Fruit fly (Drosophila melanogaster): ENCODE results near the gene Ir8a.

Gene Ir8a

DNA sequence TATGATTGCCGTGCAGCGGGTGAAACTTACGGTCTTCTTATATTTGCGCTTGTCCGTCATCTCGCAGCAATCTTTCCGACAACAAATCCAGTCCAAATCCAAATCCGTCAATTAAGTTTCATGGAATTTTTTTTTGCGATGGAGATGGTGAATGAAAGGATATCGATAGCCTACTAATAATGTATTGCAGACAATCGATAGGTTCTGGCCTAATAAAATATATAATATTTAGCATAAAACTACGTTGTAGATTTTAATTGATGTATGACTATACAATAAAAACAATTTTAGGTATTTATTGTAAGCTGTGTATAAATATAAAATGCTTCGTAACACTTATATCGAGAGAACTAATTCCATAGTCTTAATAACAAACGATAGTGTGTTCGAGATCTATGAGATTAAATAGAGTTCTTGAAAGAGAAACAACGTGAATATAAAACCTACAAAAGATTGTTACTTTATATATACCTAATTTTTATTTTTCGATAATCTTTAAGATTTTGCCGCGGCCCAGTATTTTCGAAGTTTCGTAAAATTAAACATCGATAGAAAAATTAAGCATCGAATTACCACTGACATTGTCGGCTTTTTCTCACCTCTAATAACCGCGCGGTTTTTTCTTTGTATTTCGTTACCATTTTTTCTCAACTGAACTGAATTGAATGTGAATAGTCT, 36.6 kb upstream of the Ir8a start, which contains the start of the genes Cfp1 and Aladin:
Gene Cfp1, minus strand, starts transcription at position 131 of the 678 bp plus-strand sequence.
Gene Aladin, plus strand, starts transcription at position 584 of the 678 bp plus-strand sequence.
- TF ChIP-seq MESR4 (GFP tag; optimal IDR thresholded peaks at IDR 0.05) (peak; percentile 55), Mad (GFP tag; optimal IDR thresholded peaks at IDR 0.05) (no peak), Bgb (GFP tag; IDR thresholded peaks at IDR 0.05; ENCODE audit: partially characterized antibody) (peak; percentile 33), pita (GFP tag; optimal IDR thresholded peaks at IDR 0.05) (no peak), Dek (tag; optimal IDR thresholded peaks at IDR 0.05) (no peak), Dp (GFP tag; optimal IDR thresholded peaks at IDR 0.05) (peak; percentile 66), CG2116 (GFP tag; optimal IDR thresholded peaks at IDR 0.05) (peak; percentile 66), CG10267 (tag; optimal IDR thresholded peaks at IDR 0.05) (peak; percentile 13), CG8290 (GFP tag; optimal IDR thresholded peaks at IDR 0.05) (no peak), CG8290 (tag; optimal IDR thresholded peaks at IDR 0.05) (no peak), amos (GFP tag; IDR thresholded peaks at IDR 0.05; ENCODE audit: partially characterized antibody) (peak; percentile 41; the same call in 1 of the 2 replicates), Scr (GFP tag; IDR thresholded peaks at IDR 0.05; ENCODE audit: partially characterized antibody) (peak; percentile 72), BtbVII (GFP tag; optimal IDR thresholded peaks at IDR 0.05) (no peak), nerfin-1 (tag; optimal IDR thresholded peaks at IDR 0.05) (no peak), HmgZ (tag; optimal IDR thresholded peaks at IDR 0.05) (no peak), HLH54F (GFP tag; optimal IDR thresholded peaks at IDR 0.05) (no peak), Sry-δ (GFP tag; optimal IDR thresholded peaks at IDR 0.05) (peak; percentile 71), trem (tag; optimal IDR thresholded peaks at IDR 0.05) (peak; percentile 13), nmo (GFP tag; optimal IDR thresholded peaks at IDR 0.05) (peak; percentile 23), Dref (GFP tag; IDR thresholded peaks at IDR 0.05) (peak; percentile 61), E2f2 (GFP tag; IDR thresholded peaks at IDR 0.05) (peak; percentile 57), CG11085 (GFP tag; IDR thresholded peaks at IDR 0.05) (no peak), Opbp (GFP tag; IDR thresholded peaks at IDR 0.05; ENCODE audit: partially characterized antibody) (peak; percentile 50; the same call in 2 of the 3 replicates), row (GFP tag; IDR thresholded peaks at IDR 0.05) (peak; percentile 53), CG30020 (tag; optimal IDR thresholded peaks at IDR 0.05) (peak; percentile 27), lola (GFP tag; optimal IDR thresholded peaks at IDR 0.05) (peak in 1 of 3 experiments; percentile 5), phol (tag; optimal IDR thresholded peaks at IDR 0.05) (peak; percentile 6), NFAT (GFP tag; IDR thresholded peaks at IDR 0.05) (0 out of 2 replicates have a peak, but pooled peaks have one; percentile 10), BEAF-32 (GFP tag; optimal IDR thresholded peaks at IDR 0.05) (peak; percentile 77), CG14710 (tag; optimal IDR thresholded peaks at IDR 0.05) (peak; percentile 34), CG1233 (GFP tag; optimal IDR thresholded peaks at IDR 0.05) (no peak), unc-4 (GFP tag; IDR thresholded peaks at IDR 0.05; ENCODE audit: partially characterized antibody) (peak; percentile 60; the same call in 1 of the 2 replicates), CG6791 (GFP tag; IDR thresholded peaks at IDR 0.05; ENCODE audit: partially characterized antibody) (peak; percentile 40; the same call in 1 of the 3 replicates), kni (GFP tag; optimal IDR thresholded peaks at IDR 0.05) (no peak), inv (GFP tag; IDR thresholded peaks at IDR 0.05; ENCODE audit: partially characterized antibody) (peak; percentile 43), danr (GFP tag; IDR thresholded peaks at IDR 0.05) (no peak), Dll (GFP tag; IDR thresholded peaks at IDR 0.05; ENCODE audit: partially characterized antibody) (peak; percentile 70; the same call in 3 of the 4 replicates), Doc3 (GFP tag; IDR thresholded peaks at IDR 0.05; ENCODE audit: partially characterized antibody) (0 out of 3 replicates have a peak, but pooled peaks have one; percentile 24), CG15073 (GFP tag; optimal IDR thresholded peaks at IDR 0.05) (no peak), HmgD (GFP tag; optimal IDR thresholded peaks at IDR 0.05) (no peak), CG13287 (GFP tag; IDR thresholded peaks at IDR 0.05; ENCODE audit: partially characterized antibody) (peak; percentile 69), hbn (GFP tag; IDR thresholded peaks at IDR 0.05; ENCODE audit: partially characterized antibody) (peak; percentile 32; the same call in 1 of the 2 replicates), CG16813 (GFP tag; IDR thresholded peaks at IDR 0.05; ENCODE audit: partially characterized antibody) (peak; percentile 59; the same call in 2 of the 3 replicates), MBD-R2 (GFP tag; IDR thresholded peaks at IDR 0.05) (peak; percentile 39), vnd (GFP tag; IDR thresholded peaks at IDR 0.05; ENCODE audit: partially characterized antibody) (0 out of 3 replicates have a peak, but pooled peaks have one; percentile 26), knrl (GFP tag; IDR thresholded peaks at IDR 0.05; ENCODE audit: partially characterized antibody) (peak; percentile 64; the same call in 2 of the 3 replicates)
